Worm (Caenorhabditis elegans) whole organism, L3 larva: Measurements from ENCODE around the gene T01B11.1.

Experiments
- ZK546.5 ChIP-seq: sonication (generic microtip); optimal IDR thresholded peaks from 2 replicates; lab custom pipeline; 2017; ENCODE audit warnings: missing biosample characterization, missing genetic modification characterization
- aly-2 ChIP-seq: fragments of 150-350 bp; optimal IDR thresholded peaks from 2 replicates; lab custom pipeline; 2014; ENCODE audit warnings: missing biosample characterization, missing genetic modification characterization
- ama-1 ChIP-seq: fragments of 150-350 bp; optimal IDR thresholded peaks from 2 replicates; lab custom pipeline; 2018
- ceh-16 ChIP-seq: sonication (generic microtip); optimal IDR thresholded peaks from 2 replicates; lab custom pipeline; 2017; ENCODE audit warnings: missing biosample characterization, missing genetic modification characterization
- ceh-28 ChIP-seq: fragments of 150-350 bp; optimal IDR thresholded peaks from 2 replicates; lab custom pipeline; 2014; ENCODE audit warnings: missing biosample characterization, missing genetic modification reagents, missing genetic modification characterization
- ceh-82 ChIP-seq: fragments of 150-350 bp; optimal IDR thresholded peaks from 2 replicates; lab custom pipeline; 2014; ENCODE audit warnings: missing biosample characterization, missing genetic modification characterization
- ceh-9 ChIP-seq: sonication (generic microtip); optimal IDR thresholded peaks from 2 replicates; lab custom pipeline; 2018; ENCODE audit warnings: missing biosample characterization, missing genetic modification characterization
- daf-12 ChIP-seq: fragments of 150-350 bp; optimal IDR thresholded peaks from 2 replicates; lab custom pipeline; 2014; ENCODE audit warnings: missing biosample characterization, missing genetic modification reagents, missing genetic modification characterization
- egl-27 ChIP-seq: sonication (generic microtip); optimal IDR thresholded peaks from 4 replicates; lab custom pipeline; 2017; ENCODE audit warnings: missing biosample characterization, missing genetic modification reagents, missing genetic modification characterization
- egl-5 ChIP-seq: fragments of 150-350 bp; optimal IDR thresholded peaks from 2 replicates; lab custom pipeline; 2017; ENCODE audit warnings: missing biosample characterization, missing genetic modification reagents, missing genetic modification characterization, inconsistent platforms
- elt-1 ChIP-seq: fragments of 150-350 bp; optimal IDR thresholded peaks from 2 replicates; lab custom pipeline; 2014; ENCODE audit warnings: missing biosample characterization, missing genetic modification characterization
- elt-2 ChIP-seq: sonication (generic microtip); optimal IDR thresholded peaks from 2 replicates; lab custom pipeline; 2016; ENCODE audit warnings: missing genetic modification reagents, mild to moderate bottlenecking, missing genetic modification characterization, missing compliant biosample characterization
- elt-3 ChIP-seq, 3 experiments: fragments of 150-350 bp in 1 of 3; sonication (generic microtip) in 2 of 3; optimal IDR thresholded peaks; 2 replicates in 2 of 3; 4 replicates in 1 of 3; lab custom pipeline; 2014 to 2017; ENCODE audit warnings: missing biosample characterization in 3 of 3, missing genetic modification characterization in 3 of 3
- eor-1 ChIP-seq, 2 experiments: fragments of 150-350 bp; optimal IDR thresholded peaks; 2 replicates each; lab custom pipeline; 2014 to 2018; ENCODE audit warnings: missing biosample characterization in 2 of 2, missing genetic modification characterization in 2 of 2
- fkh-2 ChIP-seq: fragments of 150-350 bp; optimal IDR thresholded peaks from 2 replicates; lab custom pipeline; 2014; ENCODE audit warnings: missing biosample characterization, missing genetic modification reagents, missing genetic modification characterization
- fos-1 ChIP-seq: fragments of 150-350 bp; optimal IDR thresholded peaks from 2 replicates; lab custom pipeline; 2014; ENCODE audit warnings: missing biosample characterization, missing genetic modification characterization
- hmg-11 ChIP-seq: sonication (generic microtip); optimal IDR thresholded peaks from 2 replicates; lab custom pipeline; 2016; ENCODE audit warnings: missing genetic modification characterization, missing compliant biosample characterization
- jun-1 ChIP-seq: fragments of 150-350 bp; optimal IDR thresholded peaks from 2 replicates; lab custom pipeline; 2014; ENCODE audit warnings: missing biosample characterization, missing genetic modification reagents, missing genetic modification characterization
- lin-15B ChIP-seq: fragments of 150-350 bp; optimal IDR thresholded peaks from 2 replicates; lab custom pipeline; 2014; ENCODE audit warnings: missing biosample characterization, missing genetic modification characterization
- lin-39 ChIP-seq: fragments of 150-350 bp; optimal IDR thresholded peaks from 2 replicates; lab custom pipeline; 2018; ENCODE audit warnings: missing biosample characterization, missing genetic modification reagents, missing genetic modification characterization
- lsy-12 ChIP-seq: sonication (generic microtip); optimal IDR thresholded peaks from 2 replicates; lab custom pipeline; 2016; ENCODE audit warnings: mild to moderate bottlenecking, missing genetic modification characterization, missing compliant biosample characterization
- mdl-1 ChIP-seq: fragments of 150-350 bp; optimal IDR thresholded peaks from 2 replicates; lab custom pipeline; 2014; ENCODE audit warnings: missing biosample characterization, missing genetic modification characterization
- mml-1 ChIP-seq: fragments of 150-350 bp; sonication (generic microtip); optimal IDR thresholded peaks from 3 replicates; lab custom pipeline; 2014; ENCODE audit warnings: missing biosample characterization, missing genetic modification characterization
- nfya-1 ChIP-seq: sonication (generic microtip); optimal IDR thresholded peaks from 2 replicates; lab custom pipeline; 2017; ENCODE audit warnings: missing genetic modification characterization, mild to moderate bottlenecking, missing compliant biosample characterization, antibody characterized with exemption, moderate library complexity; ENCODE audit not compliant: insufficient read depth
- nhr-11 ChIP-seq: fragments of 150-350 bp; optimal IDR thresholded peaks from 2 replicates; lab custom pipeline; 2014; ENCODE audit warnings: missing biosample characterization, missing genetic modification characterization
- nhr-12 ChIP-seq: fragments of 150-350 bp; optimal IDR thresholded peaks from 2 replicates; lab custom pipeline; 2014; ENCODE audit warnings: missing biosample characterization, missing genetic modification characterization
- nhr-23 ChIP-seq: fragments of 150-350 bp; optimal IDR thresholded peaks from 2 replicates; lab custom pipeline; 2014; ENCODE audit warnings: missing biosample characterization, missing genetic modification reagents, missing genetic modification characterization
- nhr-237 ChIP-seq: fragments of 150-350 bp; optimal IDR thresholded peaks from 2 replicates; lab custom pipeline; 2014; ENCODE audit warnings: missing biosample characterization, missing genetic modification characterization
- nhr-25 ChIP-seq: sonication (generic microtip); optimal IDR thresholded peaks from 2 replicates; lab custom pipeline; 2017; ENCODE audit warnings: missing biosample characterization, missing genetic modification characterization
- nhr-28 ChIP-seq: fragments of 150-350 bp; optimal IDR thresholded peaks from 2 replicates; lab custom pipeline; 2014; ENCODE audit warnings: missing biosample characterization, missing genetic modification characterization
- nhr-43 ChIP-seq: sonication (generic microtip); optimal IDR thresholded peaks from 2 replicates; lab custom pipeline; 2016; ENCODE audit warnings: mild to moderate bottlenecking, missing genetic modification characterization, missing compliant biosample characterization; ENCODE audit not compliant: poor library complexity, severe bottlenecking
- nhr-67 ChIP-seq: fragments of 150-350 bp; optimal IDR thresholded peaks from 2 replicates; lab custom pipeline; 2014; ENCODE audit warnings: missing biosample characterization, missing genetic modification characterization
- nhr-77 ChIP-seq: fragments of 150-350 bp; optimal IDR thresholded peaks from 2 replicates; lab custom pipeline; 2014; ENCODE audit warnings: missing biosample characterization, missing genetic modification characterization
- pha-4 ChIP-seq: fragments of 150-350 bp; optimal IDR thresholded peaks from 2 replicates; lab custom pipeline; 2014; ENCODE audit warnings: missing biosample characterization, missing genetic modification reagents, missing genetic modification characterization
- pqm-1 ChIP-seq: fragments of 150-350 bp; optimal IDR thresholded peaks from 2 replicates; lab custom pipeline; 2017; ENCODE audit warnings: missing biosample characterization, missing genetic modification characterization, inconsistent platforms
- sea-2 ChIP-seq: fragments of 150-350 bp; sonication (generic microtip); optimal IDR thresholded peaks from 4 replicates; lab custom pipeline; 2014; ENCODE audit warnings: missing biosample characterization, missing genetic modification reagents, missing genetic modification characterization
- skn-1 ChIP-seq: fragments of 150-350 bp; optimal IDR thresholded peaks from 2 replicates; lab custom pipeline; 2014; ENCODE audit warnings: missing biosample characterization, missing genetic modification characterization
- tbx-2 ChIP-seq: sonication (generic microtip); optimal IDR thresholded peaks from 2 replicates; lab custom pipeline; 2016; ENCODE audit warnings: mild to moderate bottlenecking, missing genetic modification characterization, missing compliant biosample characterization
- unc-39 ChIP-seq: sonication (generic microtip); optimal IDR thresholded peaks from 4 replicates; lab custom pipeline; 2017; ENCODE audit warnings: missing biosample characterization, missing genetic modification characterization
- unc-62 ChIP-seq: fragments of 150-350 bp; sonication (generic microtip); optimal IDR thresholded peaks from 4 replicates; lab custom pipeline; 2014; ENCODE audit warnings: missing biosample characterization, missing genetic modification reagents, missing genetic modification characterization
- zag-1 ChIP-seq: fragments of 150-350 bp; optimal IDR thresholded peaks from 2 replicates; lab custom pipeline; 2014; ENCODE audit warnings: missing biosample characterization, missing genetic modification characterization
- ztf-11 ChIP-seq: fragments of 150-350 bp; optimal IDR thresholded peaks from 2 replicates; lab custom pipeline; 2014; ENCODE audit warnings: missing biosample characterization, missing genetic modification characterization

T01B11.1 gene

DNA sequence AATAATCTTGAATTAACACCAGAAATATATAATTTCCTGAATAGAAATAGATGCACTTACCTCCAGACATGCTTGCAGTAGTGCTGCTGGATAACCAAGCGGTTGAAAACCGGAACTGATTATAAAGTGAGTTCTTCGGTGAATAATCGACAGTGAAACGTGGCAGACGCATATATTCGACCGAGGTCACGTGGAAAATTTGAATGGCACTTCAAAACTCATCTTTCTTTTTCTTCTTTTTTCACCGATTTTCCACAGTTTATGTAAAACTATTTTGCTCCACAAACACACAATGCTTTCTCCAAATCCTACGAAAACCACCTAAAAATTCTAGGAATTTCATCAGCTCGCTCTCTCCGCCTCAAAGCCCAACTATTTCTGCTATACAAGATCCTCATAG lies 13.2 kb downstream of the T01B11.1 start, which contains the start of gene ant-1.4:
Gene ant-1.4 (minus strand): TSS at position 101 of the 400 bp plus-strand sequence.
- TF ChIP-seq mml-1 (tag; lab: Kevin White, UChicago): no peak
- TF ChIP-seq fos-1 (tag; lab: Kevin White, UChicago): no peak
- no peak for TF ChIP-seq elt-1
- TF ChIP-seq nhr-11 (tag; lab: Kevin White, UChicago): no peak
- TF ChIP-seq skn-1 (tag; lab: Kevin White, UChicago): no peak
- TF ChIP-seq unc-62 (GFP tag; lab: Kevin White, UChicago): no peak
- no peak for TF ChIP-seq mdl-1 (tag; lab: Kevin White, UChicago)
- TF ChIP-seq tbx-2 (tag; lab: Kevin White, UChicago): no peak
- no peak for TF ChIP-seq ceh-16
- TF ChIP-seq eor-1 (tag; optimal IDR thresholded peaks at IDR 0.05; lab: Kevin White, UChicago): no peak
- TF ChIP-seq egl-27 (tag; lab: Kevin White, UChicago): no peak
- no peak for TF ChIP-seq pqm-1
- no peak for TF ChIP-seq zag-1 (tag; lab: Kevin White, UChicago)
- TF ChIP-seq ZK546.5 (tag; lab: Kevin White, UChicago): no peak
- TF ChIP-seq aly-2 (tag; lab: Kevin White, UChicago): no peak
- no peak for TF ChIP-seq lsy-12 (tag; lab: Kevin White, UChicago)
- TF ChIP-seq fkh-2 (tag; lab: Kevin White, UChicago): no peak
- no peak for TF ChIP-seq nhr-25 (tag; lab: Kevin White, UChicago)
- no peak for TF ChIP-seq nhr-237 (tag; lab: Kevin White, UChicago)
- no peak for TF ChIP-seq pha-4 (tag; lab: Kevin White, UChicago)

DNA sequence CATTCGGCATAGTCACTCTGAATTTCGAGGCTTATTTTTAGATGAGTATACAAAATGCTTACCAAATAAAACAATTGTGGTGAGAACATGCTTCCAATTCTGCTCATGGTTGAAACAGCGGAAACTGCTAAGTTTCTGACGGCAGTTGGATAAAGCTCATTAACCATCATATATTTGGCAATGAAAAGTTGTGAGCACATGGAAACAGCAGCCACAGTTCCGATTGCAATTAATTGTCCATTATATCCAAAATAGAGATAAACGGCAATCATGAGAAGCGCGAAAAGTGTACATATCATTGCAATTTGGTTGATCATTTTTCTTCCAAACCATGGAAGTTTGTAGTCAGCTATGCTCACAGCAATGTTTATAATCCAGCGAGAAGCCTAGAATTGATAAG lies 14.2 kb downstream of the T01B11.1 start:
- TF ChIP-seq elt-1 (no peak), pqm-1 (no peak), nhr-11 (tag; lab: Kevin White, UChicago) (no peak), jun-1 (tag; lab: Kevin White, UChicago) (no peak), mdl-1 (tag; lab: Kevin White, UChicago) (no peak), nhr-23 (tag; lab: Kevin White, UChicago) (no peak), sea-2 (GFP tag; lab: Kevin White, UChicago) (no peak)

DNA sequence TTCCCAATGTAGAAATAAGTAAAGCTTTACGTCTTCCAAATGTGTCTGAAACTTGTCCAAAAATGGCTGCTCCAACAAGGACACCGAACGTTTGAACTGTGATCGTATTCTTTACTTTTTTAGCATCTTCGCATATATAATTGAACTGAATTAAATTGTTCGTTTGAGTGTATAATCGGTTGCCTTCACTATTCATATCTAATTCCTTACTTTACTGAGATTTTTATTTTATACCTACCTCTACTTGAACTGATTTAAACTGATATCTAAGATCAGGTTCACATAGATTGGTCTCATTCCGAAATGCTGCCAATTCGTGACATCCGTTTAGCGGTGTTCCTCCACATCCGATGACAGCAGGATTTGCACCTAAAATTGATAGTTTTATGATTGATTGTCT lies 15.4 kb downstream of the T01B11.1 start:
- TF ChIP-seq jun-1 (tag; lab: Kevin White, UChicago): no peak
- no peak for TF ChIP-seq nhr-77
- no peak for TF ChIP-seq nfya-1 (tag; lab: Kevin White, UChicago)
- no peak for TF ChIP-seq nhr-28 (tag; lab: Kevin White, UChicago)
- TF ChIP-seq ztf-11 (tag; lab: Kevin White, UChicago): no peak
- no peak for TF ChIP-seq nhr-43 (tag; lab: Kevin White, UChicago)
- no peak for TF ChIP-seq sea-2 (GFP tag; lab: Kevin White, UChicago)
- TF ChIP-seq nhr-11 (tag; lab: Kevin White, UChicago): no peak
- no peak for TF ChIP-seq ZK546.5 (tag; lab: Kevin White, UChicago)
- TF ChIP-seq lin-15B (tag; lab: Kevin White, UChicago): no peak
- no peak for TF ChIP-seq daf-12 (tag; lab: Kevin White, UChicago)
- no peak for TF ChIP-seq mml-1 (tag; lab: Kevin White, UChicago)
- no peak for TF ChIP-seq aly-2 (tag; lab: Kevin White, UChicago)
- no peak for TF ChIP-seq ama-1 (lab: Kevin White, UChicago)
- no peak for TF ChIP-seq ceh-16
- no peak for TF ChIP-seq hmg-11 (tag; lab: Kevin White, UChicago)
- TF ChIP-seq ceh-28 (tag; lab: Kevin White, UChicago): no peak
- TF ChIP-seq pqm-1: no peak

DNA sequence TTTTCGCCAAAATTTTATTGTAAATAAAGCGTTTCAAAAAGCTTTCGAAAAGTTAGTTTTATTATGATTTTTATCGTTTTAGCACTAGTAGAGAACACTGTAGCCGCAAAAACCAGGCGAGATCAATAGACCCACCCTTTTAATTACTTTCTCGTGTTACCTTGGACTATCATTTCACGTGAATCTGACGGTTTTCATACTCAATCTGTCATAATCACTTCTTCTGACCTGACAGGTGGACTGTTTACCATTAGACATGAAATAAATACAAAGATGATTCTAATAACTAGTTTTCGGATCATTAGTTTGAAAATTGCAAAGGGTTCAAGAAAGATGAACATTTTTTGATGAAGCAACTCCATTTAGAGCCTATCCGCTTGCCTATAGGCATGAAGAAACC lies 16.1 kb downstream of the T01B11.1 start:
- TF ChIP-seq nhr-12 (tag; lab: Kevin White, UChicago) (no peak), egl-27 (tag; lab: Kevin White, UChicago) (peak; percentile 41), pha-4 (tag; lab: Kevin White, UChicago) (no peak), ceh-16 (no peak), unc-62 (GFP tag; lab: Kevin White, UChicago) (peak; percentile 80), fos-1 (tag; lab: Kevin White, UChicago) (no peak), nhr-77 (no peak), fkh-2 (tag; lab: Kevin White, UChicago) (no peak), aly-2 (tag; lab: Kevin White, UChicago) (no peak), elt-2 (tag; lab: Kevin White, UChicago) (no peak), ceh-9 (no peak), nhr-28 (tag; lab: Kevin White, UChicago) (no peak), unc-39 (tag; lab: Kevin White, UChicago) (no peak), mml-1 (tag; lab: Kevin White, UChicago) (no peak), nhr-237 (tag; lab: Kevin White, UChicago) (no peak), elt-3 (tag; optimal IDR thresholded peaks at IDR 0.05; lab: Kevin White, UChicago) (no peak), tbx-2 (tag; lab: Kevin White, UChicago) (no peak), nhr-23 (tag; lab: Kevin White, UChicago) (peak; percentile 70), eor-1 (tag; optimal IDR thresholded peaks at IDR 0.05; lab: Kevin White, UChicago) (no peak), jun-1 (tag; lab: Kevin White, UChicago) (no peak), nfya-1 (tag; lab: Kevin White, UChicago) (no peak), egl-5 (tag; lab: Kevin White, UChicago) (no peak), nhr-67 (tag; lab: Kevin White, UChicago) (no peak), hmg-11 (tag; lab: Kevin White, UChicago) (no peak), nhr-25 (tag; lab: Kevin White, UChicago) (peak; percentile 64), ceh-28 (tag; lab: Kevin White, UChicago) (no peak), ztf-11 (tag; lab: Kevin White, UChicago) (no peak), lin-39 (no peak), ZK546.5 (tag; lab: Kevin White, UChicago) (no peak), daf-12 (tag; lab: Kevin White, UChicago) (no peak), nhr-43 (tag; lab: Kevin White, UChicago) (peak; percentile 11), mdl-1 (tag; lab: Kevin White, UChicago) (peak; percentile 37), ceh-82 (tag; lab: Kevin White, UChicago) (no peak), pqm-1 (no peak)
